Fruit fly (Drosophila melanogaster): ENCODE measurements around the gene eEF1gamma.

DNA sequence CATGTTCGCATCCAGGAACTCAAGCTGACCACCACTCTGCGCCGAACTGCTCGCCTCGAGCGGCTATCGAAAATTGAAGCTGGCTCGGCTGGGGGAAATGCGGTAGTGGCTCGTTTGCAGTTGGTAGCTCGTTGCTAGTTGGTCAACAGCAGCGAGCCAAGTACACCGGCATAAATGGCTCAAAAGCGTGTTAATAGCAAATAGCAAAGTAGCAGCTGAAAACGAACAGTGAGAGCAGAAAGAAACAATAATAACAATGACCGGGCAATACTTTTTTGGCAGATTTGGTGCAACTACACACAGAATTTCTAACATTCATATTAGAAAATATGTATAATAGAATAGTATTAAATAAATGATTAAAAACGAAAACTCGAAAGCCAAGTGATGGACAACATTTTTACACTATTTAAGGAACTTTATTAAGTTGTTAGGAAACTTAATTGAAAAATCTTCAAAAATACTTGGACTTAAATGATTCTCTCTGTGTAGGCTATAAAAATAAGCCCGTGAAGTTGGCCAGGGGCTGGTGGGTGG, 7.8 kb downstream of the eEF1gamma start, which contains the start of gene CG14507:
- TF ChIP-seq Sin3A (optimal IDR thresholded peaks at IDR 0.05) = no peak
- TF ChIP-seq insv (optimal IDR thresholded peaks at IDR 0.05) = no peak
